Worm (Caenorhabditis elegans): ENCODE results near the gene F42G8.8.

- TF ChIP-seq unc-62 (GFP tag; optimal IDR thresholded peaks at IDR 0.05) (no peak), snpc-4 (tag; optimal IDR thresholded peaks at IDR 0.05) (no peak), elt-3 (tag; optimal IDR thresholded peaks at IDR 0.05) (no peak), ham-2 (GFP tag; optimal IDR thresholded peaks at IDR 0.05) (no peak), lsy-2 (tag; optimal IDR thresholded peaks at IDR 0.05) (no peak), ztf-11 (tag; optimal IDR thresholded peaks at IDR 0.05) (no peak), nhr-76 (tag; optimal IDR thresholded peaks at IDR 0.05) (no peak), mab-5 (tag; optimal IDR thresholded peaks at IDR 0.05) (no peak), ceh-83 (GFP tag; optimal IDR thresholded peaks at IDR 0.05) (no peak), drap-1 (GFP tag; optimal IDR thresholded peaks at IDR 0.05) (no peak), tbx-8 (GFP tag; optimal IDR thresholded peaks at IDR 0.05) (no peak), pha-4 (tag; optimal IDR thresholded peaks at IDR 0.05) (no peak), sptf-1 (tag; optimal IDR thresholded peaks at IDR 0.05) (no peak)
These were observed 15.7 kb upstream of the F42G8.8 start for ce11 chrIV:8103196-8103595.

Data from whole organism, mixed stage, embryonic.